Fruit fly (Drosophila melanogaster) S2 (cell line): ENCODE data around the gene CG3704.

Experiments
- CG8478 ChIP-seq: fragments of >200 bp; optimal IDR thresholded peaks from 2 replicates; lab custom pipeline; 2018
- CTCF ChIP-seq, 2 experiments: fragments of >200 bp; optimal IDR thresholded peaks; 2 replicates each; lab custom pipeline; 2018

DNA sequence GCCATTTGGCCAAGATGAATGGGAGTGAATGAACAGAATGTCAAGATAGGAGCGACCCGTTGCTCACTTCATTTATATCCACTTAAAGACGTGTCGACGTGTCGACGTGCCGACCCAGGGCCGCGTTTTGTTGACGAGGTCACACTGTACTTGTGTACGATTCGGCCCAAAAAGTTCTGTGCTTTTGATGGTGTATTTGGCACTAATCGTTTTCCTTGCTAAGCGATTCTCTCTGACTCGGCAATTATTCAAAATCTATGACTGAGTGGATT is 7.6 kb upstream of the CG3704 start:
- TF ChIP-seq CTCF (optimal IDR thresholded peaks at IDR 0.05; lab: Kevin White, UChicago): no peak
- TF ChIP-seq CG8478 (lab: Kevin White, UChicago): no peak
